ENCODE assay signal across 4 worm cellular contexts in the genomic region with DNA sequence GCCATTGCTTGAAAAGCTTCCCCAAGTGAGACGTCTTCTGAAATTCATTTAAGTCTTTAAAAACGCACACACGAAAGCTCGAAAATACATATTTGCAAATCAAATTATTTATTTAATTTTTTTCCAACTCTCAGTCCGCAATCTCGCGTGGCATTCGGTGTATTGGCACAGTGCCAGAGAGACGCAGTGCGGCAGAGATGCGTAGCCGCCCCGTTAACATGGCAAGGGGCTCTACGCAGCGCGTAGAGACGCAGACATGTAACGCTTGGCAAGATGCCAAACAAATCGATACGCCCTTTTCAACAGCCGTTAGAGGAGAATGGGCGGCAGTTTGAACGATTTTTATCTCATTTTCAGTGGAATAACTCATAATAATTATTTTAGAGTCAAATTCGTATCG.
TF ChIP-seq lines count a peak whose summit lies in the region.

TSS of gene drr-2 (minus strand) at position 37 of the 400 bp plus-strand sequence.
TSS of gene set-16 (plus strand) at position 383 of the 400 bp plus-strand sequence.

TF ChIP-seq in whole organism, L2 larva, 48 proteins besides CTCF, POLR2A, EP300 and RAD21 (continues in another document):
- TF ChIP-seq egl-27 (tag; optimal IDR thresholded peaks at IDR 0.05; lab: Kevin White, UChicago) (peak; percentile 98), unc-39 (tag; optimal IDR thresholded peaks at IDR 0.05; lab: Kevin White, UChicago) (no peak), fos-1 (tag; optimal IDR thresholded peaks at IDR 0.05; lab: Kevin White, UChicago) (peak; percentile 98), ceh-16 (tag; optimal IDR thresholded peaks at IDR 0.05; lab: Kevin White, UChicago) (peak; percentile 97), ZK546.5 (tag; optimal IDR thresholded peaks at IDR 0.05; lab: Kevin White, UChicago) (peak; percentile 89), F13H6.1 (tag; optimal IDR thresholded peaks at IDR 0.05; lab: Kevin White, UChicago) (peak; percentile 99), mbf-1 (tag; optimal IDR thresholded peaks at IDR 0.05; lab: Kevin White, UChicago) (no peak), sem-4 (tag; optimal IDR thresholded peaks at IDR 0.05; lab: Kevin White, UChicago) (peak; percentile 97), ztf-4 (tag; optimal IDR thresholded peaks at IDR 0.05; lab: Kevin White, UChicago) (peak; percentile 97), blmp-1 (tag; optimal IDR thresholded peaks at IDR 0.05; lab: Kevin White, UChicago; ENCODE audit: insufficient read depth) (peak; percentile 90), dmd-4 (tag; optimal IDR thresholded peaks at IDR 0.05; lab: Kevin White, UChicago) (peak; percentile 36), nhr-77 (tag; optimal IDR thresholded peaks at IDR 0.05; lab: Kevin White, UChicago) (peak; percentile 93), aly-2 (tag; optimal IDR thresholded peaks at IDR 0.05; lab: Kevin White, UChicago) (no peak), peb-1 (tag; optimal IDR thresholded peaks at IDR 0.05; lab: Kevin White, UChicago) (no peak), nhr-23 (tag; optimal IDR thresholded peaks at IDR 0.05; lab: Kevin White, UChicago) (no peak), ztf-11 (tag; optimal IDR thresholded peaks at IDR 0.05; lab: Kevin White, UChicago) (peak; percentile 52), Y55F3AM.14 (GFP tag; optimal IDR thresholded peaks at IDR 0.05; lab: Kevin White, UChicago) (peak; percentile 96), ama-1 (optimal IDR thresholded peaks at IDR 0.05; lab: Kevin White, UChicago) (peak; percentile 68), nhr-129 (tag; optimal IDR thresholded peaks at IDR 0.05; lab: Kevin White, UChicago) (peak; percentile 95), elt-1 (tag; optimal IDR thresholded peaks at IDR 0.05; lab: Kevin White, UChicago) (peak; percentile 36), nhr-21 (tag; optimal IDR thresholded peaks at IDR 0.05; lab: Kevin White, UChicago) (peak; percentile 99), nhr-10 (tag; optimal IDR thresholded peaks at IDR 0.05; lab: Kevin White, UChicago) (peak; percentile 94)

TF ChIP-seq in whole organism, L4 larva, 104 proteins besides CTCF, POLR2A, EP300 and RAD21 (continues in another document):
- TF ChIP-seq Y48G9A.11 (GFP tag; IDR thresholded peaks at IDR 0.05; lab: Robert Waterston, UW) (peak; percentile 89), tag-97 (GFP tag; IDR thresholded peaks at IDR 0.05; lab: Robert Waterston, UW) (0 out of 2 replicates have a peak, but pooled peaks have one; percentile 71), nhr-10 (tag; optimal IDR thresholded peaks at IDR 0.05; lab: Kevin White, UChicago) (peak; percentile 94), lin-38 (GFP tag; IDR thresholded peaks at IDR 0.05; lab: Robert Waterston, UW) (peak; percentile 96), saeg-2 (GFP tag; IDR thresholded peaks at IDR 0.05; lab: Robert Waterston, UW) (peak; percentile 97), madf-5 (GFP tag; IDR thresholded peaks at IDR 0.05; lab: Robert Waterston, UW) (peak; percentile 44 to 84; a peak in 1 of 4 replicates), Y105C5A.15 (GFP tag; IDR thresholded peaks at IDR 0.05; lab: Robert Waterston, UW) (peak; percentile 66; the same call in 1 of the 2 replicates), ZK546.5 (tag; optimal IDR thresholded peaks at IDR 0.05; lab: Kevin White, UChicago) (peak in 1 of 2 experiments; percentile 86), daf-19 (GFP tag; conservative IDR thresholded peaks at IDR 0.05; lab: Robert Waterston, UW) (no peak), madf-9 (GFP tag; conservative IDR thresholded peaks at IDR 0.05; lab: Robert Waterston, UW) (peak; percentile 96), hlh-11 (tag; optimal IDR thresholded peaks at IDR 0.05; lab: Kevin White, UChicago) (peak; percentile 100), ceh-32 (tag; optimal IDR thresholded peaks at IDR 0.05; lab: Kevin White, UChicago; ENCODE audit: poor library complexity) (peak; percentile 84), hif-1 (tag; optimal IDR thresholded peaks at IDR 0.05; lab: Kevin White, UChicago) (peak; percentile 87 to 93), fos-1 (tag; optimal IDR thresholded peaks at IDR 0.05; lab: Kevin White, UChicago) (peak; percentile 91), gei-8 (GFP tag; optimal IDR thresholded peaks at IDR 0.05; lab: Kevin White, UChicago) (peak; percentile 87), R02D3.7 (tag; optimal IDR thresholded peaks at IDR 0.05; lab: Kevin White, UChicago) (peak; percentile 3), nhr-11 (tag; optimal IDR thresholded peaks at IDR 0.05; lab: Kevin White, UChicago) (peak; percentile 99), egl-27 (tag; optimal IDR thresholded peaks at IDR 0.05; lab: Kevin White, UChicago) (peak; percentile 55), mep-1 (tag; optimal IDR thresholded peaks at IDR 0.05; lab: Kevin White, UChicago) (peak; percentile 99), dmd-8 (GFP tag; IDR thresholded peaks at IDR 0.05; lab: Robert Waterston, UW) (0 out of 2 replicates have a peak, but pooled peaks have one; percentile 51), D1046.2 (GFP tag; IDR thresholded peaks at IDR 0.05; lab: Robert Waterston, UW) (peak; percentile 94)

TF ChIP-seq in whole organism, late embryonic, 69 proteins besides CTCF, POLR2A, EP300 and RAD21 (continues in another document):
- TF ChIP-seq nfya-1 (tag; optimal IDR thresholded peaks at IDR 0.05; lab: Kevin White, UChicago) = peak; percentile 97
- TF ChIP-seq ets-4 (tag; optimal IDR thresholded peaks at IDR 0.05; lab: Kevin White, UChicago) = peak; percentile 72
- TF ChIP-seq K09A11.1 (tag; optimal IDR thresholded peaks at IDR 0.05; lab: Kevin White, UChicago; ENCODE audit: insufficient read depth) = peak; percentile 48
- TF ChIP-seq F13H6.1 (tag; optimal IDR thresholded peaks at IDR 0.05; lab: Kevin White, UChicago) = peak; percentile 40
- peak; percentile 86 for TF ChIP-seq tbx-2 (tag; optimal IDR thresholded peaks at IDR 0.05; lab: Kevin White, UChicago)
- TF ChIP-seq unc-42 (tag; optimal IDR thresholded peaks at IDR 0.05; lab: Kevin White, UChicago) = peak; percentile 99
- no peak for TF ChIP-seq pha-4 (tag; optimal IDR thresholded peaks at IDR 0.05; lab: Kevin White, UChicago)
- TF ChIP-seq ceh-31 (tag; optimal IDR thresholded peaks at IDR 0.05; lab: Kevin White, UChicago) = peak; percentile 90
- TF ChIP-seq elt-2 (tag; optimal IDR thresholded peaks at IDR 0.05; lab: Kevin White, UChicago) = peak; percentile 82
- TF ChIP-seq ahr-1 (tag; optimal IDR thresholded peaks at IDR 0.05; lab: Kevin White, UChicago) = peak; percentile 21
- TF ChIP-seq madf-2 (tag; optimal IDR thresholded peaks at IDR 0.05; lab: Kevin White, UChicago) = peak; percentile 27
- no peak for TF ChIP-seq eyg-1 (tag; optimal IDR thresholded peaks at IDR 0.05; lab: Kevin White, UChicago)
- TF ChIP-seq che-1 (tag; optimal IDR thresholded peaks at IDR 0.05; lab: Kevin White, UChicago) = peak; percentile 20
- peak; percentile 10 for TF ChIP-seq odd-2 (tag; optimal IDR thresholded peaks at IDR 0.05; lab: Kevin White, UChicago)
- peak; percentile 66 for TF ChIP-seq unc-86 (tag; optimal IDR thresholded peaks at IDR 0.05; lab: Kevin White, UChicago)
- peak; percentile 91 for TF ChIP-seq ceh-18 (tag; optimal IDR thresholded peaks at IDR 0.05; lab: Kevin White, UChicago)
- TF ChIP-seq ttx-3 (tag; optimal IDR thresholded peaks at IDR 0.05; lab: Kevin White, UChicago) = peak; percentile 19
- no peak for TF ChIP-seq lin-11 (tag; optimal IDR thresholded peaks at IDR 0.05; lab: Kevin White, UChicago)
- no peak for TF ChIP-seq fax-1 (tag; optimal IDR thresholded peaks at IDR 0.05; lab: Kevin White, UChicago)
- TF ChIP-seq pqm-1 (tag; optimal IDR thresholded peaks at IDR 0.05; lab: Kevin White, UChicago) = peak; percentile 66
- TF ChIP-seq nhr-11 (tag; optimal IDR thresholded peaks at IDR 0.05; lab: Kevin White, UChicago) = no peak
- peak; percentile 92 for TF ChIP-seq dve-1 (tag; optimal IDR thresholded peaks at IDR 0.05; lab: Kevin White, UChicago)
- peak; percentile 73 for TF ChIP-seq syd-9 (tag; optimal IDR thresholded peaks at IDR 0.05; lab: Kevin White, UChicago)
- peak; percentile 84 for TF ChIP-seq rnt-1 (tag; optimal IDR thresholded peaks at IDR 0.05; lab: Kevin White, UChicago)

TF ChIP-seq in whole organism, mixed stage, embryonic, 35 proteins besides CTCF, POLR2A, EP300 and RAD21 (continues in another document):
- TF ChIP-seq nhr-12 (tag; optimal IDR thresholded peaks at IDR 0.05; lab: Kevin White, UChicago) = no peak
- TF ChIP-seq ces-1 (GFP tag; optimal IDR thresholded peaks at IDR 0.05; lab: Kevin White, UChicago) = peak; percentile 100
- TF ChIP-seq blmp-1 (tag; optimal IDR thresholded peaks at IDR 0.05; lab: Kevin White, UChicago) = peak; percentile 48
- peak; percentile 21 for TF ChIP-seq nhr-28 (tag; optimal IDR thresholded peaks at IDR 0.05; lab: Kevin White, UChicago)
- TF ChIP-seq M03D4.4 (tag; optimal IDR thresholded peaks at IDR 0.05; lab: Kevin White, UChicago) = peak; percentile 62
- TF ChIP-seq sem-2 (GFP tag; optimal IDR thresholded peaks at IDR 0.05; lab: Kevin White, UChicago) = no peak
- TF ChIP-seq nhr-2 (tag; optimal IDR thresholded peaks at IDR 0.05; lab: Kevin White, UChicago) = peak; percentile 76
- TF ChIP-seq ceh-39 (tag; optimal IDR thresholded peaks at IDR 0.05; lab: Kevin White, UChicago) = peak; percentile 98
- TF ChIP-seq unc-62 (GFP tag; optimal IDR thresholded peaks at IDR 0.05; lab: Kevin White, UChicago) = peak; percentile 92
- peak; percentile 98 for TF ChIP-seq mep-1 (tag; optimal IDR thresholded peaks at IDR 0.05; lab: Kevin White, UChicago)
- peak; percentile 77 for TF ChIP-seq drap-1 (GFP tag; optimal IDR thresholded peaks at IDR 0.05; lab: Kevin White, UChicago)
- TF ChIP-seq unc-39 (tag; optimal IDR thresholded peaks at IDR 0.05; lab: Kevin White, UChicago) = no peak
- TF ChIP-seq mab-5 (tag; optimal IDR thresholded peaks at IDR 0.05; lab: Kevin White, UChicago) = peak; percentile 78
- peak; percentile 90 for TF ChIP-seq lsy-2 (tag; optimal IDR thresholded peaks at IDR 0.05; lab: Kevin White, UChicago)
- TF ChIP-seq bed-3 (GFP tag; optimal IDR thresholded peaks at IDR 0.05; lab: Kevin White, UChicago) = peak; percentile 14
- TF ChIP-seq unc-120 (tag; optimal IDR thresholded peaks at IDR 0.05; lab: Kevin White, UChicago; ENCODE audit: poor library complexity, severe bottlenecking) = peak; percentile 96
- peak; percentile 39 for TF ChIP-seq mls-2 (tag; optimal IDR thresholded peaks at IDR 0.05; lab: Kevin White, UChicago)
- TF ChIP-seq elt-1 (tag; optimal IDR thresholded peaks at IDR 0.05; lab: Kevin White, UChicago; ENCODE audit: borderline replicate concordance, insufficient read depth) = peak; percentile 7
- TF ChIP-seq lin-32 (GFP tag; optimal IDR thresholded peaks at IDR 0.05; lab: Kevin White, UChicago) = peak; percentile 13
- peak; percentile 70 for TF ChIP-seq tbx-8 (GFP tag; optimal IDR thresholded peaks at IDR 0.05; lab: Kevin White, UChicago)
- TF ChIP-seq ceh-83 (GFP tag; optimal IDR thresholded peaks at IDR 0.05; lab: Kevin White, UChicago) = no peak
- peak; percentile 85 for TF ChIP-seq cnd-1 (tag; optimal IDR thresholded peaks at IDR 0.05; lab: Kevin White, UChicago)
- peak; percentile 99 for TF ChIP-seq pha-4 (tag; optimal IDR thresholded peaks at IDR 0.05; lab: Kevin White, UChicago)
- TF ChIP-seq lin-13 (tag; optimal IDR thresholded peaks at IDR 0.05; lab: Kevin White, UChicago) = peak; percentile 98
- no peak for TF ChIP-seq snpc-4 (tag; optimal IDR thresholded peaks at IDR 0.05; lab: Kevin White, UChicago)
- peak; percentile 16 for TF ChIP-seq nhr-76 (tag; optimal IDR thresholded peaks at IDR 0.05; lab: Kevin White, UChicago)
